Worm (Caenorhabditis elegans) whole organism, L3 larva: ENCODE data around the gene far-4.

Source experiments
- nhr-28 ChIP-seq: fragments of 150-350 bp; optimal IDR thresholded peaks from 2 replicates; lab custom pipeline; 2014; ENCODE audit warnings: missing biosample characterization, missing genetic modification characterization
- unc-62 ChIP-seq: fragments of 150-350 bp; sonication (generic microtip); optimal IDR thresholded peaks from 4 replicates; lab custom pipeline; 2014; ENCODE audit warnings: missing biosample characterization, missing genetic modification reagents, missing genetic modification characterization

DNA sequence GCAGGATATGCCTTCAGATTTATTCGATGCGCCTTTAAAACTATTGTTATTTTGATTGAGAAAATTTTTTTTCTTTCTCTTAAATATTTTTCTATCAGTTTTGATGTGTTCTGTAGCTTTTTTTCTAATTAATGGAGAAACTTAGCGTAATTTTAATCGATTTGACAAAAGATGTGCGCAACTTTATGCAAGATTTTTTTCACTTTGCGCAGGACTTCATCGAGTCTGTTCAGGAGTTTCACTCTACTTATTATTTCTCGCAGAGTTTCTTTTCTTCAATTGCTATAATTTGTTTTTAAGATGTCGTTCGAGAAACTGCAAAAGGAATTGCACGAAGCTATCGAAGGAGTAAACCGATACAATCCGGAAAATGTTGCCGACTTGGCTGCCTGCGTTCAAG lies 45.8 kb downstream of the far-4 start, which contains the start of gene eif-3.K:
- no peak for TF ChIP-seq nhr-28 (tag; lab: Kevin White, UChicago)
- TF ChIP-seq unc-62 (GFP tag; lab: Kevin White, UChicago): no peak
